Worm (Caenorhabditis elegans) whole organism, mixed stage, embryonic: Measurements from ENCODE around the gene orc-4.

Experiments
- bed-3 ChIP-seq: fragments of 200-800 bp; sonication (Bioruptor generic); optimal IDR thresholded peaks from 3 replicates; lab custom pipeline; 2018; ENCODE audit warnings: mild to moderate bottlenecking, missing genetic modification characterization, moderate library complexity, missing compliant biosample characterization
- blmp-1 ChIP-seq: fragments of 150-350 bp; optimal IDR thresholded peaks from 2 replicates; lab custom pipeline; 2014; ENCODE audit warnings: missing biosample characterization, missing genetic modification characterization
- ceh-39 ChIP-seq: fragments of 150-350 bp; optimal IDR thresholded peaks from 2 replicates; lab custom pipeline; 2014; ENCODE audit warnings: missing biosample characterization, missing genetic modification characterization
- ceh-43 ChIP-seq: fragments of 200-800 bp; sonication (Bioruptor generic); optimal IDR thresholded peaks from 2 replicates; lab custom pipeline; 2018; ENCODE audit warnings: mild to moderate bottlenecking, missing genetic modification characterization, moderate library complexity, missing compliant biosample characterization
- ceh-83 ChIP-seq: fragments of 200-800 bp; sonication (Bioruptor generic); optimal IDR thresholded peaks from 2 replicates; lab custom pipeline; 2018; ENCODE audit warnings: mild to moderate bottlenecking, missing genetic modification characterization, missing compliant biosample characterization
- ces-1 ChIP-seq: fragments of 150-350 bp; optimal IDR thresholded peaks from 2 replicates; lab custom pipeline; 2014; ENCODE audit warnings: missing biosample characterization, missing genetic modification reagents, missing genetic modification characterization
- drap-1 ChIP-seq: fragments of 200-800 bp; sonication (Bioruptor generic); optimal IDR thresholded peaks from 3 replicates; lab custom pipeline; 2018; ENCODE audit warnings: mild to moderate bottlenecking, missing genetic modification characterization, missing compliant biosample characterization
- elt-1 ChIP-seq: sonication (generic microtip); optimal IDR thresholded peaks from 2 replicates; lab custom pipeline; 2017; ENCODE audit warnings: missing genetic modification characterization, mild to moderate bottlenecking, missing compliant biosample characterization, antibody characterized with exemption, moderate library complexity, borderline replicate concordance; ENCODE audit not compliant: insufficient read depth
- elt-3 ChIP-seq: fragments of 150-350 bp; optimal IDR thresholded peaks from 2 replicates; lab custom pipeline; 2014; ENCODE audit warnings: missing biosample characterization, missing genetic modification characterization
- hlh-1 ChIP-seq: fragments of 150-350 bp; optimal IDR thresholded peaks from 2 replicates; lab custom pipeline; 2014; ENCODE audit warnings: missing biosample characterization, missing genetic modification reagents, missing genetic modification characterization
- lin-32 ChIP-seq: fragments of 200-800 bp; sonication (Bioruptor generic); optimal IDR thresholded peaks from 2 replicates; lab custom pipeline; 2018; ENCODE audit warnings: mild to moderate bottlenecking, missing genetic modification characterization, missing compliant biosample characterization
- lsy-2 ChIP-seq: fragments of 150-350 bp; optimal IDR thresholded peaks from 2 replicates; lab custom pipeline; 2014; ENCODE audit warnings: missing biosample characterization, missing genetic modification characterization
- mab-5 ChIP-seq: fragments of 150-350 bp; optimal IDR thresholded peaks from 2 replicates; lab custom pipeline; 2014; ENCODE audit warnings: missing biosample characterization, missing genetic modification characterization
- mep-1 ChIP-seq: fragments of 150-350 bp; optimal IDR thresholded peaks from 2 replicates; lab custom pipeline; 2017; ENCODE audit warnings: missing biosample characterization, missing genetic modification reagents, missing genetic modification characterization, inconsistent platforms
- mls-2 ChIP-seq: sonication (generic microtip); optimal IDR thresholded peaks from 2 replicates; lab custom pipeline; 2016; ENCODE audit warnings: mild to moderate bottlenecking, missing genetic modification characterization, moderate library complexity, missing compliant biosample characterization
- nhr-12 ChIP-seq: fragments of 150-350 bp; optimal IDR thresholded peaks from 2 replicates; lab custom pipeline; 2014; ENCODE audit warnings: missing biosample characterization, missing genetic modification characterization
- nhr-2 ChIP-seq: fragments of 150-350 bp; optimal IDR thresholded peaks from 2 replicates; lab custom pipeline; 2014; ENCODE audit warnings: missing biosample characterization, missing genetic modification characterization
- nhr-237 ChIP-seq: fragments of 150-350 bp; optimal IDR thresholded peaks from 2 replicates; lab custom pipeline; 2014; ENCODE audit warnings: missing biosample characterization, missing genetic modification characterization
- nhr-28 ChIP-seq: fragments of 150-350 bp; optimal IDR thresholded peaks from 2 replicates; lab custom pipeline; 2014; ENCODE audit warnings: missing biosample characterization, missing genetic modification characterization
- nhr-76 ChIP-seq: sonication (generic microtip); optimal IDR thresholded peaks from 2 replicates; lab custom pipeline; 2017; ENCODE audit warnings: missing biosample characterization, missing genetic modification characterization
- pha-4 ChIP-seq: fragments of 150-350 bp; optimal IDR thresholded peaks from 2 replicates; lab custom pipeline; 2018; ENCODE audit warnings: missing biosample characterization, missing genetic modification reagents, missing genetic modification characterization
- sem-2 ChIP-seq: fragments of 200-800 bp; sonication (Bioruptor generic); optimal IDR thresholded peaks from 2 replicates; lab custom pipeline; 2018; ENCODE audit warnings: mild to moderate bottlenecking, missing genetic modification characterization, missing compliant biosample characterization
- snpc-4 ChIP-seq: fragments of 150-350 bp; optimal IDR thresholded peaks from 2 replicates; lab custom pipeline; 2014; ENCODE audit warnings: missing biosample characterization, missing genetic modification characterization
- sptf-1 ChIP-seq: sonication (generic microtip); optimal IDR thresholded peaks from 2 replicates; lab custom pipeline; 2017; ENCODE audit warnings: mild to moderate bottlenecking, missing genetic modification characterization, moderate library complexity, missing compliant biosample characterization
- unc-120 ChIP-seq: sonication (generic microtip); optimal IDR thresholded peaks from 2 replicates; lab custom pipeline; 2017; ENCODE audit warnings: missing genetic modification characterization, missing compliant biosample characterization; ENCODE audit not compliant: poor library complexity, severe bottlenecking
- unc-62 ChIP-seq: fragments of 150-350 bp; optimal IDR thresholded peaks from 2 replicates; lab custom pipeline; 2014; ENCODE audit warnings: missing biosample characterization, missing genetic modification reagents, missing genetic modification characterization
- zip-8 ChIP-seq: fragments of 150-350 bp; optimal IDR thresholded peaks from 2 replicates; lab custom pipeline; 2014; ENCODE audit warnings: missing biosample characterization, missing genetic modification characterization
- ztf-11 ChIP-seq: fragments of 150-350 bp; optimal IDR thresholded peaks from 2 replicates; lab custom pipeline; 2014; ENCODE audit warnings: missing biosample characterization, missing genetic modification characterization

Gene orc-4

DNA sequence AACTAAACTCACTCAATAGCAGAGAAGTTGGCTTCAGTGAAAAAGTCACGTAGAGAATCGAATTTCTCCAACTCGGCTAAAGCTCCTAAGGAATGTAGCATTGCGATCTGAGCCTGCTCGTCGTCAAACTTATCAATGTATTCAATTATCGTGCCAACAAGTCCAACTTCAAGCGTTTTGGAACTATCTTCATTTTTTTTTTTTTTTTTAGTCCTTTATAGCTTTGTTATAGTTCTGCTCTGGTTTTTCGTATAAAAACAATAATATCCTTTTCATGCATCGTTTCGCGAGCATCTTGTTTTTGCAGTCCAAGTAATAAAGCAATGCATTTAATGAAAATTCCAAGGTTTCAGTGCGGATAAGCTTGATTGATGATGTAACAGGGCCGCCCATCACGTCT lies 43.1 kb downstream of the orc-4 start, which contains the start of gene Y39A1A.31:
Y39A1A.31 (minus strand) TSS at position 101 of the 400 bp plus-strand sequence.
- TF ChIP-seq ceh-83 (no peak), elt-3 (tag; lab: Kevin White, UChicago) (no peak), nhr-12 (no peak), unc-62 (no peak), sptf-1 (no peak), ceh-43 (no peak), blmp-1 (tag; lab: Kevin White, UChicago) (no peak), ceh-39 (tag; lab: Kevin White, UChicago) (no peak), mls-2 (tag; lab: Kevin White, UChicago) (no peak), zip-8 (tag; lab: Kevin White, UChicago) (no peak), ztf-11 (tag; lab: Kevin White, UChicago) (no peak), unc-120 (tag; lab: Kevin White, UChicago) (no peak), mep-1 (tag; lab: Kevin White, UChicago) (no peak), nhr-237 (tag; lab: Kevin White, UChicago) (no peak), sem-2 (GFP tag; lab: Kevin White, UChicago) (no peak), snpc-4 (tag; lab: Kevin White, UChicago) (no peak), nhr-28 (tag; lab: Kevin White, UChicago) (no peak)

DNA sequence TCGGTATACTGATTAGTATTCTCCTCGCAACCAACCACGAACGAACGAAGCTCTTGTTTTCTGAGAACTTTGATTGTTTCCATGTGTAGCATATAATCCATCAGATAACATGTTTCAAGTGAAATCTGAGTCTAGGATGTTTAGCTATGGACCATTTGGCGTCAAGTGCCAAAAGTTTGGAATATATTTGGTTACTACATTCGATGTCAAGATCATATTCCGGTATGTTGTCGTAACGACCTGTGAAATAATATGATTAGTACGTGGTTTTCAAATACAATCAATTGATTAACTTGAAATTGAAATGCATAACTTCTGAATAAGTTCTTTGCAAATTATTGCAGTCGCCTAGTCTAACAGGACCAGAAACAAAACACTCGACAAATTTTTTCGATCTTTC lies 45.0 kb downstream of the orc-4 start, which contains the start of gene Y39A1A.17:
Y39A1A.17 (minus strand) TSS at position 101 of the 400 bp plus-strand sequence.
- TF ChIP-seq mab-5 (no peak), hlh-1 (tag; lab: Kevin White, UChicago) (no peak), elt-1 (tag; lab: Kevin White, UChicago) (no peak), nhr-12 (no peak), ces-1 (no peak), mep-1 (tag; lab: Kevin White, UChicago) (no peak), sptf-1 (no peak), nhr-2 (tag; lab: Kevin White, UChicago) (no peak), ztf-11 (tag; lab: Kevin White, UChicago) (no peak), lsy-2 (tag; lab: Kevin White, UChicago) (no peak), ceh-83 (no peak), nhr-76 (no peak), blmp-1 (tag; lab: Kevin White, UChicago) (no peak), unc-62 (no peak), snpc-4 (tag; lab: Kevin White, UChicago) (no peak), elt-3 (tag; lab: Kevin White, UChicago) (no peak), lin-32 (GFP tag; lab: Kevin White, UChicago) (no peak), pha-4 (tag; lab: Kevin White, UChicago) (no peak), drap-1 (GFP tag; lab: Kevin White, UChicago) (no peak), nhr-237 (tag; lab: Kevin White, UChicago) (no peak)

DNA sequence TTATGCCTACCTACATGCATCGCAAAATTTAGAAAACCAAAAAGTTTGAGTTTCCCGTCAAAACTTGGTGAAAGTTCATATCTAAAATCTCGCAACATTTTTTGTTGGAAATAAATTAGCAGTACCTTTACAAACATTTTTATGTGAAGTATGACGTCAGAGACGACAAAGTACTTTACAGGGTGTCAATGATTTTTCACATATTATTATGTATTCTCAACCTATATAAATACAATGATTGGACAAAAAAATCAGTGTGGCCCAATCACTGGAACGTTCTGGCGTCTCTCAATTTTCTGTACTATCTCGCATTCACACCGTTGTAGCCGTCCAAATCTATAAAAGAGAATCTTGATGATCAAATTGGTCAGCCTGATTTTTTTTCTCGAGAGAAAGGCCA lies 48.3 kb downstream of the orc-4 start, which contains the start of the genes Y39A1A.18 and fmo-3:
Y39A1A.18 (minus strand) TSS at position 192 of the 400 bp plus-strand sequence.
fmo-3 (plus strand) TSS at position 388 of the 400 bp plus-strand sequence.
- TF ChIP-seq sptf-1, result no peak
- TF ChIP-seq ces-1, result no peak
- TF ChIP-seq nhr-237 (tag; lab: Kevin White, UChicago), result no peak
- no peak for TF ChIP-seq nhr-2 (tag; lab: Kevin White, UChicago)
- TF ChIP-seq nhr-12, result no peak
- no peak for TF ChIP-seq bed-3 (GFP tag; lab: Kevin White, UChicago)
- no peak for TF ChIP-seq ceh-83
- TF ChIP-seq ztf-11 (tag; lab: Kevin White, UChicago), result no peak
- no peak for TF ChIP-seq snpc-4 (tag; lab: Kevin White, UChicago)
- no peak for TF ChIP-seq hlh-1 (tag; lab: Kevin White, UChicago)
- TF ChIP-seq lin-32 (GFP tag; lab: Kevin White, UChicago), result no peak
- TF ChIP-seq zip-8 (tag; lab: Kevin White, UChicago), result no peak
- no peak for TF ChIP-seq nhr-28 (tag; lab: Kevin White, UChicago)
